Worm (Caenorhabditis elegans) whole organism, L4 larva: ENCODE measurements around the gene set-15.

Experiments
- D1046.2 ChIP-seq: fragments of 200-800 bp; sonication (Bioruptor generic); IDR thresholded peaks from 2 replicates; pipeline ENCODE4 v1.3.6; 2022; ENCODE audit warnings: missing genetic modification characterization, missing compliant biosample characterization
- F37D6.2 ChIP-seq: sonication (generic microtip); optimal IDR thresholded peaks from 2 replicates; lab custom pipeline; 2016; ENCODE audit warnings: mild to moderate bottlenecking, missing genetic modification characterization, missing compliant biosample characterization
- R02D3.7 ChIP-seq: fragments of 150-350 bp; sonication (generic microtip); optimal IDR thresholded peaks from 3 replicates; lab custom pipeline; 2014; ENCODE audit warnings: missing biosample characterization, missing genetic modification characterization
- T20F7.1 ChIP-seq: fragments of 200-800 bp; sonication (Bioruptor generic); optimal IDR thresholded peaks from 2 replicates; lab custom pipeline; 2018; ENCODE audit warnings: mild to moderate bottlenecking, missing genetic modification characterization, missing compliant biosample characterization
- T26A8.4 ChIP-seq: fragments of 200-800 bp; sonication (Bioruptor generic); IDR thresholded peaks from 2 replicates; pipeline ENCODE4 v1.3.6; 2022; ENCODE audit warnings: missing genetic modification characterization, missing compliant biosample characterization
- Y105C5A.15 ChIP-seq: fragments of 200-800 bp; sonication (Bioruptor generic); IDR thresholded peaks from 2 replicates; pipeline ENCODE4 v1.3.6; 2022; ENCODE audit warnings: missing genetic modification characterization, missing compliant biosample characterization
- Y5F2A.4 ChIP-seq: fragments of 200-800 bp; sonication (Bioruptor generic); optimal IDR thresholded peaks from 2 replicates; lab custom pipeline; 2018; ENCODE audit warnings: mild to moderate bottlenecking, missing genetic modification characterization, missing compliant biosample characterization
- ZK337.2 ChIP-seq: fragments of 200-800 bp; sonication (Bioruptor generic); IDR thresholded peaks from 2 replicates; pipeline ENCODE4 v1.3.6; 2022; ENCODE audit warnings: missing genetic modification reagents, missing genetic modification characterization, missing compliant biosample characterization
- ama-1 ChIP-seq: fragments of 150-350 bp; optimal IDR thresholded peaks from 2 replicates; lab custom pipeline; 2014; ENCODE audit warnings: inconsistent platforms, mixed read lengths
- ceh-32 ChIP-seq: sonication (generic microtip); optimal IDR thresholded peaks from 2 replicates; lab custom pipeline; 2016; ENCODE audit warnings: mild to moderate bottlenecking, missing genetic modification characterization, missing compliant biosample characterization; ENCODE audit not compliant: poor library complexity
- ceh-62 ChIP-seq: sonication (generic microtip); optimal IDR thresholded peaks from 2 replicates; lab custom pipeline; 2017; ENCODE audit warnings: missing biosample characterization, missing genetic modification characterization
- ces-1 ChIP-seq: fragments of 150-350 bp; sonication (generic microtip); optimal IDR thresholded peaks from 4 replicates; lab custom pipeline; 2014; ENCODE audit warnings: missing biosample characterization, missing genetic modification reagents, missing genetic modification characterization
- ctbp-1 ChIP-seq: fragments of 200-800 bp; sonication (Bioruptor generic); IDR thresholded peaks from 2 replicates; pipeline ENCODE4 v1.3.6; 2022; ENCODE audit warnings: missing genetic modification reagents, missing genetic modification characterization, missing compliant biosample characterization
- daf-12 ChIP-seq: fragments of 150-350 bp; optimal IDR thresholded peaks from 2 replicates; lab custom pipeline; 2014; ENCODE audit warnings: missing biosample characterization, missing genetic modification reagents, missing genetic modification characterization
- daf-16 ChIP-seq, 3 experiments: sonication (generic microtip); optimal IDR thresholded peaks; 2 replicates each; lab custom pipeline; 2016 to 2017; ENCODE audit warnings: missing genetic modification characterization in 3 of 3, missing genetic modification reagents in 3 of 3, mild to moderate bottlenecking in 2 of 3, missing compliant biosample characterization in 2 of 3, missing biosample characterization in 1 of 3, moderate library complexity in 1 of 3
- daf-19 ChIP-seq: fragments of 200-800 bp; sonication (Bioruptor generic); conservative IDR thresholded peaks from 2 replicates; pipeline ENCODE4 v1.3.6; 2022; ENCODE audit warnings: missing genetic modification characterization, missing compliant biosample characterization
- daf-8 ChIP-seq: fragments of 200-800 bp; sonication (Bioruptor generic); IDR thresholded peaks from 2 replicates; pipeline ENCODE4 v1.3.6; 2022; ENCODE audit warnings: missing genetic modification characterization, missing compliant biosample characterization
- dmd-8 ChIP-seq: fragments of 200-800 bp; sonication (Bioruptor generic); IDR thresholded peaks from 2 replicates; pipeline ENCODE4 v1.3.6; 2022; ENCODE audit warnings: missing genetic modification characterization, missing compliant biosample characterization
- dpl-1 ChIP-seq: fragments of 150-350 bp; optimal IDR thresholded peaks from 2 replicates; lab custom pipeline; 2014; ENCODE audit warnings: missing biosample characterization, missing genetic modification reagents, missing genetic modification characterization
- duxl-1 ChIP-seq: sonication (generic microtip); optimal IDR thresholded peaks from 2 replicates; lab custom pipeline; 2016; ENCODE audit warnings: mild to moderate bottlenecking, missing genetic modification characterization, moderate library complexity, missing compliant biosample characterization; ENCODE audit not compliant: poor library complexity
- egl-27 ChIP-seq: sonication (generic microtip); optimal IDR thresholded peaks from 3 replicates; lab custom pipeline; 2017; ENCODE audit warnings: missing biosample characterization, missing genetic modification reagents, missing genetic modification characterization
- egl-43 ChIP-seq: fragments of 200-800 bp; sonication (Bioruptor generic); IDR thresholded peaks from 2 replicates; pipeline ENCODE4 v1.3.6; 2022; ENCODE audit warnings: missing genetic modification reagents, missing genetic modification characterization, missing compliant biosample characterization
- fkh-10 ChIP-seq: fragments of 150-350 bp; optimal IDR thresholded peaks from 2 replicates; lab custom pipeline; 2014; ENCODE audit warnings: missing biosample characterization, missing genetic modification reagents, missing genetic modification characterization
- gei-8 ChIP-seq: fragments of 200-800 bp; sonication (Bioruptor generic); optimal IDR thresholded peaks from 2 replicates; lab custom pipeline; 2018; ENCODE audit warnings: mild to moderate bottlenecking, missing genetic modification characterization, missing compliant biosample characterization
- hif-1 ChIP-seq, 2 experiments: sonication (generic microtip); optimal IDR thresholded peaks; 2 replicates each; lab custom pipeline; 2016 to 2017; ENCODE audit warnings: missing compliant biosample characterization in 2 of 2, missing genetic modification characterization in 2 of 2, missing genetic modification reagents in 2 of 2, missing genotype in 2 of 2, mild to moderate bottlenecking in 1 of 2
- hmg-1.1 ChIP-seq: fragments of 200-800 bp; sonication (Bioruptor generic); IDR thresholded peaks from 2 replicates; pipeline ENCODE4 v1.3.6; 2022; ENCODE audit warnings: missing genetic modification reagents, missing genetic modification characterization, missing compliant biosample characterization
- jun-1 ChIP-seq: fragments of 150-350 bp; optimal IDR thresholded peaks from 2 replicates; lab custom pipeline; 2014; ENCODE audit warnings: missing biosample characterization, missing genetic modification reagents, missing genetic modification characterization
- lin-1 ChIP-seq: fragments of 200-800 bp; sonication (Bioruptor generic); IDR thresholded peaks from 2 replicates; pipeline ENCODE4 v1.3.6; 2022; ENCODE audit warnings: missing genetic modification reagents, missing genetic modification characterization, missing compliant biosample characterization
- lin-15B ChIP-seq: fragments of 150-350 bp; sonication (generic microtip); optimal IDR thresholded peaks from 3 replicates; lab custom pipeline; 2014; ENCODE audit warnings: missing biosample characterization, missing genetic modification characterization
- lsy-2 ChIP-seq, 2 experiments: fragments of 150-350 bp in 1 of 2; sonication (generic microtip) in 1 of 2; optimal IDR thresholded peaks; 2 replicates each; lab custom pipeline; 2014 to 2017; ENCODE audit warnings: missing biosample characterization in 2 of 2, missing genetic modification characterization in 2 of 2
- madf-9 ChIP-seq: fragments of 200-800 bp; sonication (Bioruptor generic); conservative IDR thresholded peaks from 2 replicates; pipeline ENCODE4 v1.3.6; 2022; ENCODE audit warnings: missing genetic modification reagents, missing genetic modification characterization, missing compliant biosample characterization
- mdl-1 ChIP-seq, 2 experiments: fragments of 150-350 bp in 1 of 2; sonication (generic microtip) in 1 of 2; optimal IDR thresholded peaks; 2 replicates each; lab custom pipeline; 2014 to 2017; ENCODE audit warnings: missing biosample characterization in 2 of 2, missing genetic modification characterization in 2 of 2
- mep-1 ChIP-seq: fragments of 150-350 bp; sonication (generic microtip); optimal IDR thresholded peaks from 3 replicates; lab custom pipeline; 2014; ENCODE audit warnings: missing biosample characterization, missing genetic modification characterization
- mxl-3 ChIP-seq: fragments of 200-800 bp; sonication (Bioruptor generic); optimal IDR thresholded peaks from 2 replicates; lab custom pipeline; 2018; ENCODE audit warnings: mild to moderate bottlenecking, missing genetic modification characterization, missing compliant biosample characterization
- nhr-102 ChIP-seq: sonication (generic microtip); optimal IDR thresholded peaks from 2 replicates; lab custom pipeline; 2016; ENCODE audit warnings: mild to moderate bottlenecking, missing genetic modification characterization, moderate library complexity, missing compliant biosample characterization
- nhr-25 ChIP-seq: sonication (generic microtip); optimal IDR thresholded peaks from 2 replicates; lab custom pipeline; 2017; ENCODE audit warnings: missing genetic modification characterization, mild to moderate bottlenecking, missing compliant biosample characterization, antibody characterized with exemption, moderate library complexity, borderline replicate concordance; ENCODE audit not compliant: insufficient read depth
- nhr-41 ChIP-seq: fragments of 200-800 bp; sonication (Bioruptor generic); IDR thresholded peaks from 2 replicates; pipeline ENCODE4 v1.3.6; 2022; ENCODE audit warnings: missing genetic modification reagents, missing genetic modification characterization, missing compliant biosample characterization
- nhr-6 ChIP-seq: fragments of 150-350 bp; optimal IDR thresholded peaks from 2 replicates; lab custom pipeline; 2014; ENCODE audit warnings: missing biosample characterization, missing genetic modification characterization
- nhr-76 ChIP-seq: fragments of 150-350 bp; optimal IDR thresholded peaks from 2 replicates; lab custom pipeline; 2014; ENCODE audit warnings: missing biosample characterization, missing genetic modification characterization
- set-16 ChIP-seq: fragments of 200-800 bp; sonication (Bioruptor generic); IDR thresholded peaks from 2 replicates; pipeline ENCODE4 v1.3.6; 2022; ENCODE audit warnings: missing genetic modification reagents, missing genetic modification characterization, missing compliant biosample characterization
- snpc-1.2 ChIP-seq: fragments of 200-800 bp; sonication (Bioruptor generic); IDR thresholded peaks from 2 replicates; pipeline ENCODE4 v1.3.6; 2022; ENCODE audit warnings: missing genetic modification reagents, missing genetic modification characterization, missing compliant biosample characterization
- tag-97 ChIP-seq: fragments of 200-800 bp; sonication (Bioruptor generic); IDR thresholded peaks from 2 replicates; pipeline ENCODE4 v1.3.6; 2022; ENCODE audit warnings: missing genetic modification characterization, missing compliant biosample characterization
- tra-1 ChIP-seq: fragments of 200-800 bp; sonication (Bioruptor generic); IDR thresholded peaks from 2 replicates; pipeline ENCODE4 v1.3.6; 2022; ENCODE audit warnings: missing genetic modification reagents, missing genetic modification characterization, missing compliant biosample characterization
- unc-130 ChIP-seq: sonication (generic microtip); optimal IDR thresholded peaks from 2 replicates; lab custom pipeline; 2016; ENCODE audit warnings: missing genetic modification reagents, missing genetic modification characterization, missing compliant biosample characterization
- unc-39 ChIP-seq: sonication (generic microtip); optimal IDR thresholded peaks from 2 replicates; lab custom pipeline; 2017; ENCODE audit warnings: missing biosample characterization, missing genetic modification characterization
- unc-62 ChIP-seq, 3 experiments: fragments of 150-350 bp in 1 of 3; sonication (generic microtip); optimal IDR thresholded peaks in 2 of 3; peaks in 1 of 3; 1 replicate in 1 of 3; 2 replicates in 2 of 3; lab custom pipeline; 2014 to 2017; ENCODE audit warnings: missing biosample characterization in 3 of 3, missing genetic modification characterization in 3 of 3, missing genetic modification reagents in 3 of 3, missing genotype in 1 of 3
- vab-7 ChIP-seq: fragments of 200-800 bp; sonication (Bioruptor generic); IDR thresholded peaks from 2 replicates; pipeline ENCODE4 v1.3.6; 2022; ENCODE audit warnings: missing genetic modification reagents, missing genetic modification characterization, missing compliant biosample characterization
- zfp-2 ChIP-seq: sonication (generic microtip); optimal IDR thresholded peaks from 2 replicates; lab custom pipeline; 2016; ENCODE audit warnings: mild to moderate bottlenecking, missing genetic modification characterization, missing compliant biosample characterization
- zfp-3 ChIP-seq: fragments of 200-800 bp; sonication (Bioruptor generic); conservative IDR thresholded peaks from 2 replicates; pipeline ENCODE4 v1.3.6; 2022; ENCODE audit warnings: missing genetic modification reagents, missing genetic modification characterization, missing compliant biosample characterization
- zip-11 ChIP-seq: fragments of 200-800 bp; sonication (Bioruptor generic); IDR thresholded peaks from 2 replicates; pipeline ENCODE4 v1.3.6; 2022; ENCODE audit warnings: missing genetic modification characterization, missing compliant biosample characterization

Gene set-15

DNA sequence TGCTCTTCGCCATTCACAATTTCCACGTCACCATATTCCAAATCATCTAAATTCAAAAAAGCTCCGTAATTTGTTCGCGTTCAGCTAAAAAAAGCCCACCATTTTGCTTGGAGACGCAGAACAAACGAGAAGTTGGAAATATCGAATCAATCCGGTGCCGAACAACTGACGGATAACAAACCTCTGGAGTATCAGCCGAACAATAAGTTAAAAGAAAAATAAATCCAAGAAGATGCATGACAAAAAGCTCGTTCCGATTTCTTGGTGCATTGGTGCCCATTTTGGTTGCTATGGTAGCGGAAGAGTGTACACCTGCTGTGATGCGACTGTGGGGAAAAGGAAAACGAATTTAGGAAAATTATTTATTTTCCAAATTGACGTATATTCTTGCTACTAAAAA is 32.5 kb downstream of the set-15 start, which contains the start of gene tctn-1 (continued):
- TF ChIP-seq mep-1 (tag; lab: Kevin White, UChicago) (no peak), jun-1 (tag; lab: Kevin White, UChicago) (no peak), nhr-25 (tag; lab: Kevin White, UChicago) (no peak), lsy-2 (tag; optimal IDR thresholded peaks at IDR 0.05; lab: Kevin White, UChicago) (peak in 1 of 2 experiments; percentile 41), mxl-3 (GFP tag; lab: Kevin White, UChicago) (no peak), tag-97 (GFP tag; lab: Robert Waterston, UW) (no peak), lin-1 (no peak), madf-9 (GFP tag; lab: Robert Waterston, UW) (0 out of 2 replicates have a peak, but pooled peaks have one; percentile 16), Y5F2A.4 (GFP tag; lab: Kevin White, UChicago) (no peak), daf-19 (GFP tag; lab: Robert Waterston, UW) (no peak), egl-43 (GFP tag; lab: Robert Waterston, UW) (no peak), ceh-62 (tag; lab: Kevin White, UChicago) (no peak), egl-27 (tag; lab: Kevin White, UChicago) (no peak), hif-1 (tag; optimal IDR thresholded peaks at IDR 0.05; lab: Kevin White, UChicago) (no peak), mdl-1 (tag; optimal IDR thresholded peaks at IDR 0.05; lab: Kevin White, UChicago) (no peak), nhr-6 (tag; lab: Kevin White, UChicago) (no peak), D1046.2 (no peak), zfp-2 (tag; lab: Kevin White, UChicago) (no peak), daf-12 (tag; lab: Kevin White, UChicago) (no peak), duxl-1 (tag; lab: Kevin White, UChicago) (no peak), ctbp-1 (GFP tag; lab: Robert Waterston, UW) (0 out of 2 replicates have a peak, but pooled peaks have one; percentile 14), snpc-1.2 (GFP tag; lab: Robert Waterston, UW) (no peak), ceh-32 (tag; lab: Kevin White, UChicago) (no peak), T26A8.4 (GFP tag; lab: Robert Waterston, UW) (no peak), daf-16 (GFP tag; optimal IDR thresholded peaks at IDR 0.05; lab: Kevin White, UChicago) (peak in 1 of 2 experiments; percentile 22), daf-16 (tag; optimal IDR thresholded peaks at IDR 0.05; lab: Kevin White, UChicago) (peak; percentile 21), F37D6.2 (tag; lab: Kevin White, UChicago) (no peak), zfp-3 (GFP tag; lab: Robert Waterston, UW) (peak; percentile 18; the same call in 1 of the 2 replicates), gei-8 (no peak), nhr-41 (GFP tag; lab: Robert Waterston, UW) (no peak), zip-11 (no peak), dmd-8 (GFP tag; lab: Robert Waterston, UW) (0 out of 2 replicates have a peak, but pooled peaks have one; percentile 15), Y105C5A.15 (GFP tag; lab: Robert Waterston, UW) (no peak), lin-15B (tag; lab: Kevin White, UChicago) (no peak), unc-39 (tag; lab: Kevin White, UChicago) (no peak), R02D3.7 (no peak), vab-7 (GFP tag; lab: Robert Waterston, UW) (no peak), nhr-76 (tag; lab: Kevin White, UChicago) (no peak), fkh-10 (GFP tag; lab: Kevin White, UChicago) (no peak), T20F7.1 (GFP tag; lab: Kevin White, UChicago) (no peak), tra-1 (no peak), unc-130 (GFP tag; lab: Kevin White, UChicago) (no peak), ama-1 (lab: Kevin White, UChicago) (peak; percentile 86), daf-8 (no peak), set-16 (no peak), ZK337.2 (no peak), ces-1 (GFP tag; lab: Kevin White, UChicago) (no peak), unc-62 (GFP tag; optimal IDR thresholded peaks at IDR 0.05 in 1 of 2; lab: Kevin White, UChicago) (no peak), unc-62 (tag; optimal IDR thresholded peaks at IDR 0.05; lab: Kevin White, UChicago) (no peak), hmg-1.1 (GFP tag; lab: Robert Waterston, UW) (0 out of 2 replicates have a peak, but pooled peaks have one; percentile 27), dpl-1 (GFP tag; lab: Kevin White, UChicago) (no peak), nhr-102 (tag; lab: Kevin White, UChicago) (no peak)
